Worm (Caenorhabditis elegans) whole organism, late embryonic: Measurements from ENCODE around the gene Y41G9A.6.

Experiments
- C38D4.7 ChIP-seq: fragments of 200-800 bp; sonication (Bioruptor generic); optimal IDR thresholded peaks from 2 replicates; lab custom pipeline; 2018; ENCODE audit warnings: mild to moderate bottlenecking, missing genetic modification characterization, moderate library complexity, missing compliant biosample characterization
- F13H6.1 ChIP-seq: sonication (generic microtip); optimal IDR thresholded peaks from 2 replicates; lab custom pipeline; 2016; ENCODE audit warnings: missing genetic modification characterization, missing compliant biosample characterization
- K02D7.2 ChIP-seq: sonication (generic microtip); optimal IDR thresholded peaks from 2 replicates; lab custom pipeline; 2017; ENCODE audit warnings: mild to moderate bottlenecking, missing genetic modification characterization, missing compliant biosample characterization
- T23F11.4 ChIP-seq: fragments of 200-800 bp; sonication (Bioruptor generic); optimal IDR thresholded peaks from 2 replicates; lab custom pipeline; 2018; ENCODE audit warnings: mild to moderate bottlenecking, missing genetic modification characterization, missing compliant biosample characterization
- Y22D7AL.16 ChIP-seq: sonication (generic microtip); optimal IDR thresholded peaks from 2 replicates; lab custom pipeline; 2016; ENCODE audit warnings: missing genetic modification characterization, missing compliant biosample characterization
- ahr-1 ChIP-seq: sonication (generic microtip); optimal IDR thresholded peaks from 2 replicates; lab custom pipeline; 2016; ENCODE audit warnings: missing genetic modification characterization, missing compliant biosample characterization
- ceh-19 ChIP-seq: fragments of 200-800 bp; sonication (Bioruptor generic); optimal IDR thresholded peaks from 2 replicates; lab custom pipeline; 2018; ENCODE audit warnings: mild to moderate bottlenecking, missing genetic modification characterization, missing compliant biosample characterization
- ceh-2 ChIP-seq: sonication (generic microtip); optimal IDR thresholded peaks from 2 replicates; lab custom pipeline; 2016; ENCODE audit warnings: missing genotype, missing genetic modification characterization, missing compliant biosample characterization
- ceh-24 ChIP-seq: sonication (generic microtip); optimal IDR thresholded peaks from 2 replicates; lab custom pipeline; 2016; ENCODE audit warnings: mild to moderate bottlenecking, missing genetic modification characterization, missing compliant biosample characterization
- ceh-45 ChIP-seq: fragments of 200-800 bp; sonication (Bioruptor generic); IDR thresholded peaks from 2 replicates; pipeline ENCODE4 v1.3.6; 2022; ENCODE audit warnings: missing genetic modification reagents, missing genetic modification characterization, missing compliant biosample characterization
- ceh-6 ChIP-seq: fragments of 200-800 bp; sonication (Bioruptor generic); optimal IDR thresholded peaks from 2 replicates; lab custom pipeline; 2018; ENCODE audit warnings: mild to moderate bottlenecking, missing genetic modification characterization, missing compliant biosample characterization
- ceh-9 ChIP-seq: sonication (generic microtip); optimal IDR thresholded peaks from 2 replicates; lab custom pipeline; 2016; ENCODE audit warnings: mild to moderate bottlenecking, missing genetic modification characterization, inconsistent platforms, missing compliant biosample characterization
- che-1 ChIP-seq: sonication (generic microtip); optimal IDR thresholded peaks from 2 replicates; lab custom pipeline; 2016; ENCODE audit warnings: mild to moderate bottlenecking, missing genetic modification characterization, missing compliant biosample characterization
- dmd-4 ChIP-seq: sonication (generic microtip); optimal IDR thresholded peaks from 2 replicates; lab custom pipeline; 2016; ENCODE audit warnings: borderline replicate concordance, missing genetic modification characterization, missing compliant biosample characterization
- dve-1 ChIP-seq: sonication (generic microtip); optimal IDR thresholded peaks from 2 replicates; lab custom pipeline; 2017; ENCODE audit warnings: antibody characterized with exemption, mild to moderate bottlenecking, missing genetic modification characterization, missing compliant biosample characterization
- elt-2 ChIP-seq: sonication (generic microtip); optimal IDR thresholded peaks from 2 replicates; lab custom pipeline; 2016; ENCODE audit warnings: missing genetic modification reagents, missing genetic modification characterization, missing compliant biosample characterization
- ets-4 ChIP-seq: sonication (generic microtip); optimal IDR thresholded peaks from 2 replicates; lab custom pipeline; 2016; ENCODE audit warnings: missing genetic modification characterization, missing compliant biosample characterization
- eyg-1 ChIP-seq: sonication (generic microtip); optimal IDR thresholded peaks from 2 replicates; lab custom pipeline; 2016; ENCODE audit warnings: missing genotype, missing genetic modification characterization, missing compliant biosample characterization
- fkh-6 ChIP-seq: sonication (generic microtip); optimal IDR thresholded peaks from 2 replicates; lab custom pipeline; 2016; ENCODE audit warnings: missing genetic modification characterization, missing compliant biosample characterization
- gmeb-2 ChIP-seq: sonication (generic microtip); optimal IDR thresholded peaks from 2 replicates; lab custom pipeline; 2016; ENCODE audit warnings: missing genetic modification characterization, inconsistent platforms, missing compliant biosample characterization
- hlh-13 ChIP-seq: fragments of 200-800 bp; sonication (Bioruptor generic); optimal IDR thresholded peaks from 2 replicates; lab custom pipeline; 2018; ENCODE audit warnings: mild to moderate bottlenecking, missing genetic modification characterization, missing compliant biosample characterization
- hlh-15 ChIP-seq: sonication (generic microtip); optimal IDR thresholded peaks from 2 replicates; lab custom pipeline; 2016; ENCODE audit warnings: missing genetic modification characterization, missing compliant biosample characterization
- nhr-232 ChIP-seq: sonication (generic microtip); optimal IDR thresholded peaks from 2 replicates; lab custom pipeline; 2016; ENCODE audit warnings: missing genetic modification characterization, missing compliant biosample characterization
- npax-4 ChIP-seq: sonication (generic microtip); optimal IDR thresholded peaks from 2 replicates; lab custom pipeline; 2016; ENCODE audit warnings: missing genetic modification characterization, missing compliant biosample characterization
- odd-2 ChIP-seq: sonication (generic microtip); optimal IDR thresholded peaks from 2 replicates; lab custom pipeline; 2017; ENCODE audit warnings: antibody characterized with exemption, mild to moderate bottlenecking, missing genetic modification characterization, missing compliant biosample characterization
- pax-1 ChIP-seq: fragments of 150-350 bp; optimal IDR thresholded peaks from 2 replicates; lab custom pipeline; 2014; ENCODE audit warnings: missing biosample characterization, missing genetic modification characterization
- pros-1 ChIP-seq: fragments of 150-350 bp; optimal IDR thresholded peaks from 2 replicates; lab custom pipeline; 2014; ENCODE audit warnings: missing biosample characterization, missing genetic modification reagents, missing genetic modification characterization
- rnt-1 ChIP-seq: sonication (generic microtip); optimal IDR thresholded peaks from 2 replicates; lab custom pipeline; 2016; ENCODE audit warnings: missing genetic modification characterization, missing compliant biosample characterization
- syd-9 ChIP-seq: sonication (generic microtip); optimal IDR thresholded peaks from 2 replicates; lab custom pipeline; 2016; ENCODE audit warnings: mild to moderate bottlenecking, missing genetic modification characterization, moderate library complexity, missing compliant biosample characterization
- tbx-2 ChIP-seq: sonication (generic microtip); optimal IDR thresholded peaks from 2 replicates; lab custom pipeline; 2016; ENCODE audit warnings: missing genetic modification characterization, missing compliant biosample characterization
- ttx-3 ChIP-seq: sonication (generic microtip); optimal IDR thresholded peaks from 2 replicates; lab custom pipeline; 2016; ENCODE audit warnings: missing genetic modification reagents, missing genetic modification characterization, missing compliant biosample characterization
- unc-3 ChIP-seq, 2 experiments: fragments of 200-800 bp in 1 of 2; sonication (Bioruptor generic) in 1 of 2; sonication (generic microtip) in 1 of 2; conservative IDR thresholded peaks in 1 of 2; optimal IDR thresholded peaks in 1 of 2; 2 replicates each; pipeline versions ENCODE4 v1.3.6 to Lab custom; 2016 to 2022; ENCODE audit warnings: missing compliant biosample characterization in 2 of 2, missing genetic modification characterization in 2 of 2, missing genetic modification reagents in 1 of 2
- unc-42 ChIP-seq: sonication (generic microtip); optimal IDR thresholded peaks from 2 replicates; lab custom pipeline; 2016; ENCODE audit warnings: missing genotype, missing genetic modification characterization, missing compliant biosample characterization
- ztf-16 ChIP-seq: sonication (generic microtip); optimal IDR thresholded peaks from 2 replicates; lab custom pipeline; 2017; ENCODE audit warnings: missing genetic modification characterization, missing compliant biosample characterization

Y41G9A.6 gene

DNA sequence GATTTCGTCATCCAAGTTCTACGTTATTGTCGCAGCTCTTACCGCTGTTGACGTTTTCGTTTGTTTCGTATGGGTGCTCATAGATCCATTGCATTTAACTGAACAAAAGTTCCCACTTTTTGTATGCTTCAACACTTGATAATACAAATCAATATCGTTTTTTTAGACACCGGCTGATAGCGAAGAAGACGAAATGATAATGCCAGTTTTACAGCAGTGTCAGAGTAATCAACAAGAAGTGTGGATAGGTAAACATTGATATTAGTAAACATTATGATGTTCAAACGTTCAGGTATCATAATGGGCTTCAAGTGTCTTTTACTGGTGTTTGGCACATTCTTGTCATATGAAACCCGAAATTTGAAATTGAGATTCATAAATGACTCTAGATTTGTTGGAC is 37.4 kb downstream of the Y41G9A.6 start:
- TF ChIP-seq eyg-1 (tag; lab: Kevin White, UChicago) (no peak), ceh-6 (GFP tag; lab: Kevin White, UChicago) (no peak), F13H6.1 (tag; lab: Kevin White, UChicago) (no peak), ceh-45 (GFP tag; lab: Robert Waterston, UW) (no peak), ahr-1 (tag; lab: Kevin White, UChicago) (no peak), dmd-4 (tag; lab: Kevin White, UChicago) (no peak), T23F11.4 (GFP tag; lab: Kevin White, UChicago) (no peak), elt-2 (peak; percentile 11)

DNA sequence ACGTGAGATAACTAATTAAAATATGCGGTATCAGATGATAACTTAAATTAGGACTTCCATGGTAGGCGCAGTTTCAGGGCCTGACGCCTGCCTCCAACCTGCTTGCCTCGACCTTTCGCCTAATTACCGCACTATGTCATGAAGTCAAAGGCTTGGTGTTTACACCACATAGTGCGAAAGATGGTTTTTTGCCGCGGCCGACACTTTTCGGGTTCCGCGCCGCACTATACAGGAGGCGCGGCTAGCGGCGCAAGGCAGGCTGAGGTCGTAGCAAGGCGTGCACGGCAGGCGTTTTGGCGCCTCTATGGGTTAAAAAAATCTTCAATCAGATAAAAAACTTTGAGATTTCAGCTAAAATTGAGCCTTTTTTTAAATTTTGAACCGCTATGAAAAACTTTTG is 42.9 kb downstream of the Y41G9A.6 start:
- TF ChIP-seq che-1 (tag; lab: Kevin White, UChicago): no peak
- TF ChIP-seq fkh-6 (tag; lab: Kevin White, UChicago): no peak
- no peak for TF ChIP-seq ceh-24
- no peak for TF ChIP-seq ttx-3 (tag; lab: Kevin White, UChicago)
- no peak for TF ChIP-seq npax-4 (tag; lab: Kevin White, UChicago)
- no peak for TF ChIP-seq ceh-2 (tag; lab: Kevin White, UChicago)
- no peak for TF ChIP-seq ets-4 (tag; lab: Kevin White, UChicago)
- no peak for TF ChIP-seq odd-2 (tag; lab: Kevin White, UChicago)
- no peak for TF ChIP-seq tbx-2 (tag; lab: Kevin White, UChicago)
- TF ChIP-seq ceh-9: no peak
- TF ChIP-seq, all 69 proteins: peak for 0

DNA sequence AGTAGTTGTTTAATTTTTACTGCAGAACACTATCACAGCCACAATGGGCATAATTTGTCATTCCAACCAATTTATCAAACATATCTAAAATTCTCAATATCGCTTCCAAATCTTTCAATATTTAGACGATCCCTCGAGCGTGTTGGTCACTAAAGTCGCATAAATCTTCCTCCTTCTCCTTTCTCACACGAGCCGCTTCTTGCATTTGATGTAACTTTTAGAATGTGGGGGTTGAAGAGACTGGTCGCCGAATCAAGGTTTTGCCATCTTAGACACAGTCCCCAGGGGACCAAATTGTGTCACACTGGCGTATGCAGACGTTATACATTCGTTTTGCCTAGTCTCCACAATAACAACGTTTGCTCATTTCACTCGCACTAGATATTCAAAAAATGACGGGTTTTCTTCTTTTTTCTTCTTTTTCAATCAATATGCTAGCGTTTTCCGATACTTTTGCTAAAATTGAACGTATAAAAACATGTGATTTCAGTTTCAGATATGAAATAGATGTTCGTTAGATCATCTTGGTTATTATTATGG is 46.1 kb downstream of the Y41G9A.6 start, which contains the start of gene gbb-1:
TSS of gene gbb-1 (plus strand) at position 490 of the 540 bp plus-strand sequence.
- no peak for TF ChIP-seq ttx-3 (tag; lab: Kevin White, UChicago)
- no peak for TF ChIP-seq unc-3 (GFP tag; conservative IDR thresholded peaks at IDR 0.05; lab: Robert Waterston, UW)
- TF ChIP-seq unc-3 (tag; optimal IDR thresholded peaks at IDR 0.05; lab: Kevin White, UChicago): peak; percentile 18
- no peak for TF ChIP-seq rnt-1 (tag; lab: Kevin White, UChicago)
- TF ChIP-seq pax-1 (tag; lab: Kevin White, UChicago): no peak
- TF ChIP-seq ztf-16 (tag; lab: Kevin White, UChicago): no peak

DNA sequence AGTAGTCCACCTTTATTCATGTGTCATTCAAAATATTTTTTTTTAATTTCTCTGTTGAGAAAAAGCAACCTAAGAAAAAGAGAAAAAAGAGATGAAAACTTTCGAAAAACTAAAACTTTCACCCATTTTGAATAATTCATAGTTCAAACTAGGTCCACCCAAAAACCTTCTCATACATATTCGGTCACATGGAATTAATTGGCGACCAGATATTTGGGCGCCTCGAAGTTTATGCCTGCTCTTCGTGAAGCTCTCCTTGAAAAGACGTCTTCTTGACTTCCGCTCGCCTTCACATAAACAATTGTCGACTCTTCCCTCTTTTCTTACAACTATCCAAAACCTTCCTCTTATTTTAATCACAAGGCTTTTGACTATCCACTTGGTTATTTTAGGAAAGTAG is 48.0 kb downstream of the Y41G9A.6 start:
- no peak for TF ChIP-seq nhr-232 (tag; lab: Kevin White, UChicago)
- no peak for TF ChIP-seq hlh-15
- no peak for TF ChIP-seq ttx-3 (tag; lab: Kevin White, UChicago)
- no peak for TF ChIP-seq syd-9 (tag; lab: Kevin White, UChicago)
- TF ChIP-seq eyg-1 (tag; lab: Kevin White, UChicago): no peak
- TF ChIP-seq unc-3 (GFP tag; conservative IDR thresholded peaks at IDR 0.05; lab: Robert Waterston, UW): no peak
- no peak for TF ChIP-seq unc-3 (tag; optimal IDR thresholded peaks at IDR 0.05; lab: Kevin White, UChicago)
- no peak for TF ChIP-seq ceh-19 (GFP tag; lab: Kevin White, UChicago)
- no peak for TF ChIP-seq npax-4 (tag; lab: Kevin White, UChicago)
- no peak for TF ChIP-seq dmd-4 (tag; lab: Kevin White, UChicago)
- no peak for TF ChIP-seq ceh-6 (GFP tag; lab: Kevin White, UChicago)
- no peak for TF ChIP-seq pros-1 (tag; lab: Kevin White, UChicago)
- TF ChIP-seq unc-42 (tag; lab: Kevin White, UChicago): no peak
- TF ChIP-seq che-1 (tag; lab: Kevin White, UChicago): no peak
- TF ChIP-seq Y22D7AL.16: no peak
- TF ChIP-seq gmeb-2 (tag; lab: Kevin White, UChicago): no peak
- no peak for TF ChIP-seq C38D4.7 (GFP tag; lab: Kevin White, UChicago)
- no peak for TF ChIP-seq K02D7.2
- no peak for TF ChIP-seq dve-1
- TF ChIP-seq hlh-13 (GFP tag; lab: Kevin White, UChicago): no peak
